Fruit fly (Drosophila melanogaster): Measurements from ENCODE around the gene pod1.

dm6 chrX:6860413-6861089, 57.1 kb downstream of the pod1 start:
- no peak for TF ChIP-seq pan (optimal IDR thresholded peaks at IDR 0.05)
- TF ChIP-seq EcR (GFP tag; optimal IDR thresholded peaks at IDR 0.05): no peak
